Worm (Caenorhabditis elegans): Measurements from ENCODE around the gene R08A2.5.

ce11 chrV:14665728-14666127, 46.7 kb upstream of the R08A2.5 start, which contains the start of gene C47E8.1:
- no peak for TF ChIP-seq ets-7 (tag; optimal IDR thresholded peaks at IDR 0.05)
- TF ChIP-seq ceh-36 (tag; optimal IDR thresholded peaks at IDR 0.05) = no peak
- no peak for TF ChIP-seq ama-1 (optimal IDR thresholded peaks at IDR 0.05)

Measured in whole organism, early embryonic.